Fruit fly (Drosophila melanogaster) whole organism, embryonic: ENCODE measurements around the gene spd-2.
A peak's percentile ranks its signal among the peaks of the same experiment; 100 is the strongest.

Experiments used
- Awh ChIP-seq: fragments of 200-800 bp; sonication (Bioruptor generic); IDR thresholded peaks from 2 replicates; pipeline ENCODE4, ENCODE4 v1.3.6; 2022; ENCODE audit warnings: missing biosample characterization, missing genetic modification characterization
- Bteb2 ChIP-seq: fragments of 200-800 bp; sonication (Bioruptor generic); optimal IDR thresholded peaks from 2 replicates; lab custom pipeline; 2016; ENCODE audit warnings: missing biosample characterization, missing genetic modification characterization
- CG10543 ChIP-seq: fragments of 200-800 bp; sonication (Bioruptor generic); optimal IDR thresholded peaks from 3 replicates; lab custom pipeline; 2017; ENCODE audit warnings: missing biosample characterization, mild to moderate bottlenecking, missing genetic modification characterization, moderate library complexity
- CG14050 ChIP-seq: fragments of 200-800 bp; sonication (Bioruptor generic); IDR thresholded peaks from 3 replicates; pipeline ENCODE4 v1.3.6; 2022; ENCODE audit warnings: missing biosample characterization, missing genetic modification characterization
- CG14860 ChIP-seq: fragments of 200-800 bp; sonication (Bioruptor generic); IDR thresholded peaks from 3 replicates; pipeline ENCODE4 v1.3.6; 2022; ENCODE audit warnings: missing biosample characterization, missing genetic modification characterization; ENCODE audit not compliant: partially characterized antibody
- CG3281 ChIP-seq: fragments of 200-800 bp; sonication (Bioruptor generic); optimal IDR thresholded peaks from 3 replicates; lab custom pipeline; 2017; ENCODE audit warnings: missing biosample characterization, mild to moderate bottlenecking, missing genetic modification characterization
- CG4730 ChIP-seq: fragments of 200-800 bp; sonication (Bioruptor generic); IDR thresholded peaks from 2 replicates; pipeline ENCODE4 v1.3.6; 2022; ENCODE audit warnings: missing biosample characterization, missing genetic modification characterization
- CG4854 ChIP-seq: fragments of 200-800 bp; sonication (Bioruptor generic); optimal IDR thresholded peaks from 2 replicates; lab custom pipeline; 2016; ENCODE audit warnings: missing biosample characterization, missing genetic modification characterization, inconsistent platforms
- CG6175 ChIP-seq: fragments of 200-800 bp; sonication (Bioruptor generic); IDR thresholded peaks from 3 replicates; pipeline ENCODE4 v1.3.6; 2022; ENCODE audit warnings: missing biosample characterization, missing genetic modification characterization
- CG6683 ChIP-seq: fragments of 200-800 bp; sonication (Bioruptor generic); optimal IDR thresholded peaks from 2 replicates; lab custom pipeline; 2017; ENCODE audit warnings: missing biosample characterization, mild to moderate bottlenecking, missing genetic modification characterization, missing genetic modification reagents
- CG6689 ChIP-seq: fragments of 200-800 bp; sonication (Bioruptor generic); IDR thresholded peaks from 2 replicates; pipeline ENCODE4 v1.3.6; 2022; ENCODE audit warnings: missing biosample characterization, missing genetic modification characterization
- CG7987 ChIP-seq: fragments of 200-800 bp; sonication (Bioruptor generic); optimal IDR thresholded peaks from 2 replicates; lab custom pipeline; 2018; ENCODE audit warnings: missing biosample characterization, mild to moderate bottlenecking, missing genetic modification characterization, moderate library complexity
- CG9797 ChIP-seq: fragments of 200-800 bp; sonication (Bioruptor generic); optimal IDR thresholded peaks from 3 replicates; lab custom pipeline; 2018; ENCODE audit warnings: missing biosample characterization, mild to moderate bottlenecking, missing genetic modification characterization
- CTCF ChIP-seq: fragments of 200-800 bp; sonication (Bioruptor generic); optimal IDR thresholded peaks from 2 replicates; lab custom pipeline; 2017; ENCODE audit warnings: missing biosample characterization, mild to moderate bottlenecking, missing genetic modification characterization, moderate library complexity
- Doc2 ChIP-seq: fragments of 200-800 bp; sonication (Bioruptor generic); IDR thresholded peaks from 2 replicates; pipeline ENCODE4 v1.3.6; 2022; ENCODE audit warnings: missing biosample characterization, missing genetic modification characterization
- Dp ChIP-seq: fragments of 200-800 bp; sonication (Bioruptor generic); optimal IDR thresholded peaks from 2 replicates; lab custom pipeline; 2018; ENCODE audit warnings: missing biosample characterization, mild to moderate bottlenecking, missing genetic modification characterization, moderate library complexity
- Drgx ChIP-seq: fragments of 200-800 bp; sonication (Bioruptor generic); IDR thresholded peaks from 2 replicates; pipeline ENCODE4 v1.3.6; 2022; ENCODE audit warnings: missing biosample characterization, missing genetic modification characterization
- Hr3 ChIP-seq: fragments of 200-800 bp; sonication (Bioruptor generic); optimal IDR thresholded peaks from 3 replicates; lab custom pipeline; 2016; ENCODE audit warnings: missing biosample characterization, missing genetic modification characterization
- Hr39 ChIP-seq: fragments of >200 bp; optimal IDR thresholded peaks from 2 replicates; lab custom pipeline; 2017
- Hr78 ChIP-seq, 2 experiments: fragments of 200-800 bp in 1 of 2; fragments of >200 bp in 1 of 2; sonication (Bioruptor generic) in 1 of 2; optimal IDR thresholded peaks; 2 replicates each; lab custom pipeline; 2017 to 2019; ENCODE audit warnings: missing biosample characterization in 2 of 2, missing genetic modification characterization in 2 of 2, mild to moderate bottlenecking in 1 of 2, moderate library complexity in 1 of 2
- Hsf ChIP-seq: fragments of 200-800 bp; sonication (Bioruptor generic); optimal IDR thresholded peaks from 3 replicates; lab custom pipeline; 2016; ENCODE audit warnings: missing biosample characterization, missing genetic modification characterization
- Nf-YB ChIP-seq: fragments of 200-800 bp; sonication (Bioruptor generic); optimal IDR thresholded peaks from 3 replicates; lab custom pipeline; 2019; ENCODE audit warnings: missing biosample characterization, mild to moderate bottlenecking, missing genetic modification characterization, moderate library complexity
- Nf-YC ChIP-seq: fragments of 200-800 bp; optimal IDR thresholded peaks from 3 replicates; lab custom pipeline; 2019; ENCODE audit warnings: missing biosample characterization, mild to moderate bottlenecking, missing genetic modification characterization, moderate library complexity
- Oaz ChIP-seq: fragments of 200-800 bp; sonication (Bioruptor generic); IDR thresholded peaks from 2 replicates; pipeline ENCODE4 v1.3.6; 2022; ENCODE audit warnings: missing biosample characterization, missing genetic modification characterization
- Oli ChIP-seq: fragments of 200-800 bp; sonication (Bioruptor generic); optimal IDR thresholded peaks from 2 replicates; lab custom pipeline; 2018; ENCODE audit warnings: missing biosample characterization, mild to moderate bottlenecking, missing genetic modification characterization, moderate library complexity
- Six4 ChIP-seq: fragments of 200-800 bp; sonication (Bioruptor generic); optimal IDR thresholded peaks from 2 replicates; lab custom pipeline; 2016; ENCODE audit warnings: missing biosample characterization, missing genetic modification characterization
- Spps ChIP-seq: fragments of 200-800 bp; sonication (Bioruptor generic); optimal IDR thresholded peaks from 2 replicates; lab custom pipeline; 2018; ENCODE audit warnings: missing biosample characterization, mild to moderate bottlenecking, missing genetic modification characterization
- Vsx1 ChIP-seq: fragments of 200-800 bp; sonication (Bioruptor generic); optimal IDR thresholded peaks from 2 replicates; lab custom pipeline; 2017; ENCODE audit warnings: missing biosample characterization, mild to moderate bottlenecking, missing genetic modification characterization, missing genetic modification reagents
- ab ChIP-seq: fragments of 200-800 bp; sonication (Bioruptor generic); optimal IDR thresholded peaks from 2 replicates; lab custom pipeline; 2016; ENCODE audit warnings: missing biosample characterization, missing genetic modification characterization
- corto ChIP-seq: fragments of 200-800 bp; sonication (Bioruptor generic); optimal IDR thresholded peaks from 2 replicates; lab custom pipeline; 2016; ENCODE audit warnings: missing biosample characterization, mild to moderate bottlenecking, missing genetic modification characterization, moderate library complexity
- crc ChIP-seq: fragments of 200-800 bp; sonication (Bioruptor generic); optimal IDR thresholded peaks from 2 replicates; lab custom pipeline; 2016; ENCODE audit warnings: missing biosample characterization, missing genetic modification characterization
- da ChIP-seq: fragments of 200-800 bp; sonication (Bioruptor generic); optimal IDR thresholded peaks from 2 replicates; lab custom pipeline; 2016; ENCODE audit warnings: missing biosample characterization, missing genetic modification characterization
- en ChIP-seq: fragments of 200-800 bp; sonication (Bioruptor generic); optimal IDR thresholded peaks from 2 replicates; lab custom pipeline; 2016; ENCODE audit warnings: missing biosample characterization, missing genetic modification characterization
- ewg ChIP-seq: fragments of 200-800 bp; sonication (Bioruptor generic); optimal IDR thresholded peaks from 3 replicates; lab custom pipeline; 2017; ENCODE audit warnings: mild to moderate bottlenecking, missing biosample characterization, missing genetic modification reagents, missing genetic modification characterization
- exex ChIP-seq: fragments of 200-800 bp; sonication (Bioruptor generic); optimal IDR thresholded peaks from 4 replicates; lab custom pipeline; 2018; ENCODE audit warnings: missing biosample characterization, mild to moderate bottlenecking, missing genetic modification characterization, moderate library complexity
- fd102C ChIP-seq: fragments of 200-800 bp; sonication (Bioruptor generic); optimal IDR thresholded peaks from 2 replicates; lab custom pipeline; 2018; ENCODE audit warnings: missing biosample characterization, mild to moderate bottlenecking, missing genetic modification characterization, moderate library complexity
- gce ChIP-seq: fragments of 200-800 bp; sonication (Bioruptor generic); IDR thresholded peaks from 3 replicates; pipeline ENCODE4 v1.3.6; 2022; ENCODE audit warnings: missing biosample characterization, missing genetic modification characterization
- grn ChIP-seq: fragments of 200-800 bp; sonication (Bioruptor generic); optimal IDR thresholded peaks from 3 replicates; lab custom pipeline; 2017; ENCODE audit warnings: missing biosample characterization, missing genetic modification characterization
- gsb ChIP-seq: fragments of 200-800 bp; sonication (Bioruptor generic); IDR thresholded peaks from 2 replicates; pipeline ENCODE4 v1.3.6; 2022; ENCODE audit warnings: missing biosample characterization, missing genetic modification characterization
- hb ChIP-seq: fragments of 200-800 bp; sonication (Bioruptor generic); IDR thresholded peaks from 3 replicates; pipeline ENCODE4 v1.3.6; 2022; ENCODE audit warnings: missing biosample characterization, missing genetic modification characterization; ENCODE audit not compliant: partially characterized antibody
- luna ChIP-seq: fragments of 200-800 bp; sonication (Bioruptor generic); optimal IDR thresholded peaks from 2 replicates; lab custom pipeline; 2016; ENCODE audit warnings: missing biosample characterization, missing genetic modification characterization
- mld ChIP-seq: fragments of 200-800 bp; sonication (Bioruptor generic); IDR thresholded peaks from 3 replicates; pipeline ENCODE4 v1.3.6; 2022; ENCODE audit warnings: missing biosample characterization, missing genetic modification characterization; ENCODE audit not compliant: partially characterized antibody
- rib ChIP-seq: fragments of 200-800 bp; sonication (Bioruptor generic); IDR thresholded peaks from 2 replicates; pipeline ENCODE4 v1.3.6; 2022; ENCODE audit warnings: missing biosample characterization, missing genetic modification characterization
- scrt ChIP-seq: fragments of 200-800 bp; sonication (Bioruptor generic); optimal IDR thresholded peaks from 2 replicates; lab custom pipeline; 2018; ENCODE audit warnings: missing biosample characterization, mild to moderate bottlenecking, missing genetic modification characterization, moderate library complexity
- sens ChIP-seq: fragments of 200-800 bp; sonication (Bioruptor generic); peaks from one replicate; lab custom pipeline; 2016; ENCODE audit warnings: missing biosample characterization, missing genetic modification characterization
- sima ChIP-seq: fragments of 200-800 bp; sonication (Bioruptor generic); optimal IDR thresholded peaks from 2 replicates; lab custom pipeline; 2016; ENCODE audit warnings: missing biosample characterization, missing genetic modification characterization
- sob ChIP-seq: fragments of 200-800 bp; sonication (Bioruptor generic); IDR thresholded peaks from 2 replicates; pipeline ENCODE4 v1.3.6; 2022; ENCODE audit warnings: missing biosample characterization, missing genetic modification characterization
- stwl ChIP-seq: fragments of 200-800 bp; sonication (Bioruptor generic); optimal IDR thresholded peaks from 3 replicates; lab custom pipeline; 2018; ENCODE audit warnings: missing biosample characterization, mild to moderate bottlenecking, missing genetic modification characterization, moderate library complexity
- sug ChIP-seq: fragments of 200-800 bp; optimal IDR thresholded peaks from 2 replicates; lab custom pipeline; 2019; ENCODE audit warnings: missing biosample characterization, mild to moderate bottlenecking, missing genetic modification characterization, moderate library complexity
- tll ChIP-seq, 2 experiments: fragments of 200-800 bp in 1 of 2; fragments of >200 bp in 1 of 2; sonication (Bioruptor generic) in 1 of 2; optimal IDR thresholded peaks; 2 replicates each; lab custom pipeline; 2017 to 2019; ENCODE audit warnings: missing biosample characterization in 2 of 2, missing genetic modification characterization in 2 of 2, mild to moderate bottlenecking in 1 of 2, moderate library complexity in 1 of 2
- tup ChIP-seq: fragments of 200-800 bp; sonication (Bioruptor generic); optimal IDR thresholded peaks from 2 replicates; lab custom pipeline; 2016; ENCODE audit warnings: missing biosample characterization, mild to moderate bottlenecking, missing genetic modification characterization, moderate library complexity
- wek ChIP-seq: fragments of 200-800 bp; sonication (Bioruptor generic); optimal IDR thresholded peaks from 3 replicates; lab custom pipeline; 2018; ENCODE audit warnings: missing biosample characterization, mild to moderate bottlenecking, missing genetic modification characterization, moderate library complexity

spd-2 gene

dm6 chr3L:16544220-16544619 is 50.6 kb downstream of the spd-2 start (continued):
- no peak for TF ChIP-seq gce (GFP tag; lab: Robert Waterston, UW)
- no peak for TF ChIP-seq mld (GFP tag; lab: Robert Waterston, UW)
- no peak for TF ChIP-seq fd102C (GFP tag; lab: Kevin White, UChicago)
- no peak for TF ChIP-seq stwl (tag; lab: Kevin White, UChicago)
- TF ChIP-seq sug (tag; lab: Kevin White, UChicago) = no peak
- peak; percentile 61 for TF ChIP-seq Oli
- peak; percentile 41 for TF ChIP-seq ewg (GFP tag; lab: Kevin White, UChicago)
- TF ChIP-seq Awh (GFP tag; lab: Robert Waterston, UW) = no peak
- TF ChIP-seq Six4 (GFP tag; lab: Kevin White, UChicago) = peak; percentile 1
- TF ChIP-seq CG6689 (GFP tag; lab: Robert Waterston, UW) = peak; percentile 26; the same call in 1 of the 2 replicates
- no peak for TF ChIP-seq CG14860 (GFP tag; lab: Robert Waterston, UW)
- TF ChIP-seq crc (GFP tag; lab: Kevin White, UChicago) = no peak
- TF ChIP-seq Hr3 (GFP tag; lab: Kevin White, UChicago) = peak; percentile 42
- TF ChIP-seq CG4730 (GFP tag; lab: Robert Waterston, UW) = no peak
- no peak for TF ChIP-seq Nf-YB
- TF ChIP-seq Spps = no peak
- no peak for TF ChIP-seq CG14050 (GFP tag; lab: Robert Waterston, UW)
- no peak for TF ChIP-seq sima (GFP tag; lab: Kevin White, UChicago)
- TF ChIP-seq Drgx (GFP tag; lab: Robert Waterston, UW) = no peak
- TF ChIP-seq grn (GFP tag; lab: Kevin White, UChicago) = no peak
- TF ChIP-seq tup = no peak
- no peak for TF ChIP-seq Doc2 (GFP tag; lab: Robert Waterston, UW)
- no peak for TF ChIP-seq scrt (GFP tag; lab: Kevin White, UChicago)
- TF ChIP-seq Nf-YC (tag; lab: Kevin White, UChicago) = no peak
- no peak for TF ChIP-seq wek
- TF ChIP-seq exex (tag; lab: Kevin White, UChicago) = no peak
- peak; percentile 48 for TF ChIP-seq Hsf
- TF ChIP-seq da (GFP tag; lab: Kevin White, UChicago) = no peak
- TF ChIP-seq rib (GFP tag; lab: Robert Waterston, UW) = no peak
- TF ChIP-seq CG7987 = no peak
- TF ChIP-seq CG3281 (GFP tag; lab: Kevin White, UChicago) = no peak
- TF ChIP-seq Bteb2 = no peak
- no peak for TF ChIP-seq CG6175 (GFP tag; lab: Robert Waterston, UW)
- TF ChIP-seq en = no peak
- TF ChIP-seq CG4854 (GFP tag; lab: Kevin White, UChicago) = peak; percentile 13
- TF ChIP-seq corto (GFP tag; lab: Kevin White, UChicago) = no peak
- peak; percentile 18; the same call in 1 of the 2 replicates for TF ChIP-seq Oaz (GFP tag; lab: Robert Waterston, UW)
- TF ChIP-seq CTCF (GFP tag; lab: Kevin White, UChicago) = no peak
- no peak for TF ChIP-seq gsb
- no peak for TF ChIP-seq ab (GFP tag; lab: Kevin White, UChicago)
- no peak for TF ChIP-seq CG9797 (GFP tag; lab: Kevin White, UChicago)
- TF ChIP-seq hb = no peak
- TF ChIP-seq Dp (GFP tag; lab: Kevin White, UChicago) = no peak
- no peak for TF ChIP-seq Hr39
- no peak for TF ChIP-seq Vsx1 (GFP tag; lab: Kevin White, UChicago)
- TF ChIP-seq sob (GFP tag; lab: Robert Waterston, UW) = peak; percentile 63
- TF ChIP-seq CG10543 (GFP tag; lab: Kevin White, UChicago) = no peak
- TF ChIP-seq luna (GFP tag; lab: Kevin White, UChicago) = no peak
- no peak for TF ChIP-seq tll (GFP tag; optimal IDR thresholded peaks at IDR 0.05; lab: Kevin White, UChicago)
- TF ChIP-seq Hr78 (GFP tag; optimal IDR thresholded peaks at IDR 0.05; lab: Kevin White, UChicago) = no peak
- TF ChIP-seq sens (GFP tag; lab: Kevin White, UChicago) = peak; percentile 87
- no peak for TF ChIP-seq CG6683 (GFP tag; lab: Kevin White, UChicago)
